Worm (Caenorhabditis elegans): ENCODE data around the gene D1005.4.

- TF ChIP-seq snpc-4 (tag; optimal IDR thresholded peaks at IDR 0.05) (no peak), nhr-237 (tag; optimal IDR thresholded peaks at IDR 0.05) (no peak), mep-1 (tag; optimal IDR thresholded peaks at IDR 0.05) (no peak), nhr-76 (tag; optimal IDR thresholded peaks at IDR 0.05) (no peak), ham-2 (GFP tag; optimal IDR thresholded peaks at IDR 0.05) (no peak), unc-62 (GFP tag; optimal IDR thresholded peaks at IDR 0.05) (no peak), ces-1 (GFP tag; optimal IDR thresholded peaks at IDR 0.05) (no peak), hlh-1 (tag; optimal IDR thresholded peaks at IDR 0.05) (no peak), blmp-1 (tag; optimal IDR thresholded peaks at IDR 0.05) (no peak), unc-120 (tag; optimal IDR thresholded peaks at IDR 0.05; ENCODE audit: poor library complexity, severe bottlenecking) (no peak), lin-32 (GFP tag; optimal IDR thresholded peaks at IDR 0.05) (no peak), lin-13 (tag; optimal IDR thresholded peaks at IDR 0.05) (no peak)
Observed at ce11 chrX:1478569-1478968, 7.0 kb downstream of the D1005.4 start.

Measured in whole organism, mixed stage, embryonic.